Worm (Caenorhabditis elegans): ENCODE measurements around the gene unc-112.

ce11 chrV:14689060-14689750 lies 7.2 kb downstream of the unc-112 start, which contains the start of gene gasr-8:
- TF ChIP-seq nhr-76 (tag; optimal IDR thresholded peaks at IDR 0.05) (no peak), ztf-11 (tag; optimal IDR thresholded peaks at IDR 0.05) (no peak), nhr-237 (tag; optimal IDR thresholded peaks at IDR 0.05) (no peak), blmp-1 (tag; optimal IDR thresholded peaks at IDR 0.05) (no peak), sptf-1 (tag; optimal IDR thresholded peaks at IDR 0.05) (peak; percentile 6), ces-1 (GFP tag; optimal IDR thresholded peaks at IDR 0.05) (no peak), snpc-4 (tag; optimal IDR thresholded peaks at IDR 0.05) (no peak), unc-62 (GFP tag; optimal IDR thresholded peaks at IDR 0.05) (no peak), M03D4.4 (tag; optimal IDR thresholded peaks at IDR 0.05) (peak; percentile 54), pha-4 (tag; optimal IDR thresholded peaks at IDR 0.05) (no peak), mep-1 (tag; optimal IDR thresholded peaks at IDR 0.05) (peak; percentile 6)
